Fruit fly (Drosophila melanogaster) whole organism, prepupa: ENCODE measurements around the gene CG14676.

ENCODE experiments used
- Blimp-1 ChIP-seq: fragments of 200-800 bp; sonication (Bioruptor generic); optimal IDR thresholded peaks from 3 replicates; lab custom pipeline; 2017; ENCODE audit warnings: missing biosample characterization, missing genetic modification characterization, mild to moderate bottlenecking, moderate library complexity, missing genetic modification reagents
- Sox15 ChIP-seq: fragments of 200-800 bp; sonication (Bioruptor generic); optimal IDR thresholded peaks from 3 replicates; lab custom pipeline; 2016; ENCODE audit warnings: missing biosample characterization, missing genetic modification characterization

dm6 chr3R:5871393-5871792 is 24.4 kb downstream of the CG14676 start:
- TF ChIP-seq Sox15 (GFP tag; lab: Kevin White, UChicago) = no peak
- no peak for TF ChIP-seq Blimp-1 (GFP tag; lab: Kevin White, UChicago)
